Fruit fly (Drosophila melanogaster) Kc167 (cell line): ENCODE measurements around the gene Acp1.

ENCODE experiments used
- Myc ChIP-seq: fragments of >200 bp; optimal IDR thresholded peaks from 2 replicates; lab custom pipeline; 2017; ENCODE audit warnings: missing external identifiers
- Sin3A ChIP-seq: fragments of >200 bp; optimal IDR thresholded peaks from 2 replicates; lab custom pipeline; 2018; ENCODE audit warnings: missing external identifiers
- h ChIP-seq: fragments of >200 bp; optimal IDR thresholded peaks from 3 replicates; lab custom pipeline; 2018; ENCODE audit warnings: missing external identifiers
- insv ChIP-seq: fragments of >200 bp; optimal IDR thresholded peaks from 3 replicates; lab custom pipeline; 2018; ENCODE audit warnings: missing external identifiers
- psq ChIP-seq: fragments of >200 bp; optimal IDR thresholded peaks from 2 replicates; lab custom pipeline; 2017; ENCODE audit warnings: missing external identifiers
- ttk ChIP-seq: sonication (Bioruptor generic); optimal IDR thresholded peaks from 2 replicates; lab custom pipeline; 2017; ENCODE audit warnings: missing external identifiers

The Acp1 gene

dm6 chr2L:7741437-7741836 lies at the start of gene Acp1:
Gene Acp1, minus strand, starts transcription at chr2L:7741537.
- TF ChIP-seq psq (lab: Kevin White, UChicago) (no peak), Sin3A (lab: Kevin White, UChicago) (no peak), insv (no peak), h (lab: Kevin White, UChicago) (no peak), ttk (lab: Kevin White, UChicago) (no peak), Myc (lab: Kevin White, UChicago) (no peak)

dm6 chr2L:7790448-7791355 lies 49.4 kb upstream of the Acp1 start, which contains the start of gene CG7149:
Gene CG7149, minus strand, starts transcription at chr2L:7790557.
- TF ChIP-seq ttk (lab: Kevin White, UChicago) (no peak), Sin3A (lab: Kevin White, UChicago) (no peak), insv (no peak), Myc (lab: Kevin White, UChicago) (no peak), h (lab: Kevin White, UChicago) (no peak), psq (lab: Kevin White, UChicago) (no peak)

dm6 chr2L:7790081-7790447 lies 48.7 kb upstream of the Acp1 start:
- TF ChIP-seq ttk (lab: Kevin White, UChicago) (no peak), Sin3A (lab: Kevin White, UChicago) (no peak), Myc (lab: Kevin White, UChicago) (no peak), h (lab: Kevin White, UChicago) (no peak)

- TF ChIP-seq psq (lab: Kevin White, UChicago) (no peak), h (lab: Kevin White, UChicago) (no peak), Myc (lab: Kevin White, UChicago) (no peak), Sin3A (lab: Kevin White, UChicago) (no peak), insv (no peak), ttk (lab: Kevin White, UChicago) (no peak)
Observed at dm6 chr2L:7788952-7789466, 47.7 kb upstream of the Acp1 start.

dm6 chr2L:7782788-7783401 lies 41.6 kb upstream of the Acp1 start, which contains the start of gene Brd7-9:
Gene Brd7-9, plus strand, starts transcription at chr2L:7782865.
- TF ChIP-seq psq (lab: Kevin White, UChicago) (no peak), Sin3A (lab: Kevin White, UChicago) (no peak), h (lab: Kevin White, UChicago) (no peak), insv (no peak), ttk (lab: Kevin White, UChicago) (no peak), Myc (lab: Kevin White, UChicago) (no peak)

dm6 chr2L:7781165-7781564 lies 39.8 kb upstream of the Acp1 start, which contains the start of gene CG7164:
Gene CG7164, plus strand, starts transcription at chr2L:7781465.
- no peak for TF ChIP-seq Myc (lab: Kevin White, UChicago)
- TF ChIP-seq psq (lab: Kevin White, UChicago) = no peak
- TF ChIP-seq h (lab: Kevin White, UChicago) = no peak
- TF ChIP-seq insv = no peak
- TF ChIP-seq ttk (lab: Kevin White, UChicago) = no peak
- no peak for TF ChIP-seq Sin3A (lab: Kevin White, UChicago)

- TF ChIP-seq psq (lab: Kevin White, UChicago) (no peak), ttk (lab: Kevin White, UChicago) (no peak), insv (no peak), Myc (lab: Kevin White, UChicago) (no peak), Sin3A (lab: Kevin White, UChicago) (no peak), h (lab: Kevin White, UChicago) (no peak)
Observed at dm6 chr2L:7779785-7780184, 38.4 kb upstream of the Acp1 start, which contains the start of gene Uro. Gene Uro, plus strand, starts transcription at chr2L:7780085.

- TF ChIP-seq Sin3A (lab: Kevin White, UChicago) = no peak
- TF ChIP-seq ttk (lab: Kevin White, UChicago) = no peak
- TF ChIP-seq Myc (lab: Kevin White, UChicago) = no peak
- TF ChIP-seq psq (lab: Kevin White, UChicago) = no peak
- TF ChIP-seq h (lab: Kevin White, UChicago) = no peak
- TF ChIP-seq insv = no peak
Observed at dm6 chr2L:7777979-7778692, 36.8 kb upstream of the Acp1 start, which contains the start of gene CG7179. Gene CG7179, minus strand, starts transcription at chr2L:7778029.

dm6 chr2L:7775260-7775659 lies 33.9 kb upstream of the Acp1 start:
- TF ChIP-seq insv = no peak
- no peak for TF ChIP-seq psq (lab: Kevin White, UChicago)
- TF ChIP-seq Sin3A (lab: Kevin White, UChicago) = no peak
- no peak for TF ChIP-seq ttk (lab: Kevin White, UChicago)

dm6 chr2L:7771891-7772290 lies 30.6 kb upstream of the Acp1 start:
- TF ChIP-seq ttk (lab: Kevin White, UChicago) (no peak), psq (lab: Kevin White, UChicago) (no peak), Sin3A (lab: Kevin White, UChicago) (no peak)

- no peak for TF ChIP-seq insv
- TF ChIP-seq Myc (lab: Kevin White, UChicago) = no peak
- TF ChIP-seq Sin3A (lab: Kevin White, UChicago) = no peak
- TF ChIP-seq h (lab: Kevin White, UChicago) = no peak
- no peak for TF ChIP-seq psq (lab: Kevin White, UChicago)
- no peak for TF ChIP-seq ttk (lab: Kevin White, UChicago)
Observed at dm6 chr2L:7767328-7767727, 26.0 kb upstream of the Acp1 start, which contains the start of gene CG7191. Gene CG7191, plus strand, starts transcription at chr2L:7767628.
